Worm (Caenorhabditis elegans): ENCODE data around the gene F36H12.17.

DNA sequence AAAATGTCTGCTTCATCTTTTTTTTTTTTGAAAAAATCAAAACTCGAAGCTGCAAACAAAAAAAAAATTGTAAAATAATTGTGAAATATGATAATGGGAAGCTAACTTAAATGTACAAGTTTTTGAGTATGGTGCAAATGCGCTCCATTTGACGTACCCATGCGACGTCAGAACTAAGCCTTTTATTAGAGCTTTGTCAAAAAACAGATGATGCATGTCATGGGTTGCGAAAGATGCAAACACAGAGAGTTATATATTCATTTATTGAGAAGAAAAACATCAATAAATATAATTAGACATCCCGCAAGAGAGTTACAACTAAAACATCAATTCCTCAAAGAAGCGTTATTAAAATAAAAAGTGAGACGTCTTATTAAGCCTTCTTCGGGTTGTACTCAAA is 16.8 kb upstream of the F36H12.17 start:
- TF ChIP-seq ama-1 (optimal IDR thresholded peaks at IDR 0.05) (no peak), nhr-77 (tag; optimal IDR thresholded peaks at IDR 0.05) (no peak), pha-4 (GFP tag; IDR thresholded peaks at IDR 0.05) (no peak), pha-4 (tag; optimal IDR thresholded peaks at IDR 0.05) (no peak), ztf-11 (tag; optimal IDR thresholded peaks at IDR 0.05) (no peak), unc-62 (GFP tag; optimal IDR thresholded peaks at IDR 0.05 in 1 of 2) (no peak), unc-62 (tag; optimal IDR thresholded peaks at IDR 0.05) (no peak), T20F7.1 (GFP tag; optimal IDR thresholded peaks at IDR 0.05) (no peak), fos-1 (tag; optimal IDR thresholded peaks at IDR 0.05) (no peak), zfp-3 (GFP tag; conservative IDR thresholded peaks at IDR 0.05) (no peak)

All from whole organism, L4 larva.